Worm (Caenorhabditis elegans): ENCODE data around the gene T20G5.13.

T20G5.13 gene

ce11 chrIII:10186160-10186559, 15.0 kb downstream of the T20G5.13 start, which contains the start of gene unc-47:
Gene unc-47 (minus strand): TSS chrIII:10186260.
- TF ChIP-seq hpl-2 (GFP tag; optimal IDR thresholded peaks at IDR 0.05), result no peak
- no peak for TF ChIP-seq aly-2 (tag; optimal IDR thresholded peaks at IDR 0.05)
- no peak for TF ChIP-seq nhr-20 (tag; optimal IDR thresholded peaks at IDR 0.05)
- no peak for TF ChIP-seq lin-13 (GFP tag; optimal IDR thresholded peaks at IDR 0.05)
- no peak for TF ChIP-seq sup-37 (GFP tag; optimal IDR thresholded peaks at IDR 0.05)
- TF ChIP-seq ets-5 (GFP tag; IDR thresholded peaks at IDR 0.05), result no peak
- no peak for TF ChIP-seq nhr-77 (tag; optimal IDR thresholded peaks at IDR 0.05)
- TF ChIP-seq irx-1 (tag; optimal IDR thresholded peaks at IDR 0.05), result no peak
- TF ChIP-seq zag-1 (tag; optimal IDR thresholded peaks at IDR 0.05), result no peak
- no peak for TF ChIP-seq nhr-47 (tag; optimal IDR thresholded peaks at IDR 0.05)
- TF ChIP-seq unc-130 (tag; optimal IDR thresholded peaks at IDR 0.05), result no peak
- no peak for TF ChIP-seq fkh-8 (tag; optimal IDR thresholded peaks at IDR 0.05)
- TF ChIP-seq efl-3 (GFP tag; optimal IDR thresholded peaks at IDR 0.05), result no peak
- no peak for TF ChIP-seq grh-1 (GFP tag; IDR thresholded peaks at IDR 0.05)
- no peak for TF ChIP-seq lsy-2 (tag; optimal IDR thresholded peaks at IDR 0.05)
- no peak for TF ChIP-seq lin-35 (GFP tag; optimal IDR thresholded peaks at IDR 0.05)

DNA sequence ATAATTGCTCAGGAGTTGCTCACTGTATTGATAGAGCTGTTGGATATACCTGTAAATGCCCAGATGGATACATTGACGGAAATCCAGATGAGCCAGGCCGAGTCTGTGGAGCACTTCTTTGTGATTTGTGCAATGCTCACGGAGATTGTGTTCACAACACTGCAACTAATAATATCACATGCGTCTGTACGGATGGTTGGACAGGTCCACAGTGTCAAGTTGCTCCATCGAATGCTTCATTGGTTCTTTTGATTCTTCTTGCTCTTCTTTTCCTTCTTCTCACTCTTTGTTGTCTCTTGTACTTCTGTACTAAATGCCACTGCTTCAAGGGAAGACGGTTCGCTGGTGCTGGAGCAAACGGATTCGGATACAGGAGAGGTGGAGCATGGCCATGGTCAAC, 19.3 kb downstream of the T20G5.13 start:
- no peak for TF ChIP-seq ets-5 (GFP tag; IDR thresholded peaks at IDR 0.05)
- TF ChIP-seq fkh-8 (tag; optimal IDR thresholded peaks at IDR 0.05), result no peak
- TF ChIP-seq snu-23 (GFP tag; optimal IDR thresholded peaks at IDR 0.05), result no peak
- TF ChIP-seq C34B4.2 (tag; optimal IDR thresholded peaks at IDR 0.05), result no peak
- TF ChIP-seq ama-1 (optimal IDR thresholded peaks at IDR 0.05), result no peak
- TF ChIP-seq pqm-1 (tag; optimal IDR thresholded peaks at IDR 0.05), result no peak
- TF ChIP-seq lin-14 (GFP tag; optimal IDR thresholded peaks at IDR 0.05), result no peak
- no peak for TF ChIP-seq lin-39 (tag; optimal IDR thresholded peaks at IDR 0.05)
- TF ChIP-seq aly-2 (tag; optimal IDR thresholded peaks at IDR 0.05), result no peak
- TF ChIP-seq hlh-17 (GFP tag; optimal IDR thresholded peaks at IDR 0.05; ENCODE audit: borderline replicate concordance), result no peak
- no peak for TF ChIP-seq nhr-11 (tag; optimal IDR thresholded peaks at IDR 0.05)
- TF ChIP-seq tbx-2 (tag; optimal IDR thresholded peaks at IDR 0.05), result no peak
- no peak for TF ChIP-seq alr-1 (tag; optimal IDR thresholded peaks at IDR 0.05; ENCODE audit: borderline replicate concordance)
- no peak for TF ChIP-seq nhr-19 (GFP tag; conservative IDR thresholded peaks at IDR 0.05)
- TF ChIP-seq fos-1 (tag; optimal IDR thresholded peaks at IDR 0.05), result no peak
- TF ChIP-seq lsy-2 (tag; optimal IDR thresholded peaks at IDR 0.05), result no peak
- no peak for TF ChIP-seq ces-1 (GFP tag; optimal IDR thresholded peaks at IDR 0.05)
- TF ChIP-seq pax-3 (tag; optimal IDR thresholded peaks at IDR 0.05), result no peak
- TF ChIP-seq unc-86 (tag; optimal IDR thresholded peaks at IDR 0.05), result no peak

DNA sequence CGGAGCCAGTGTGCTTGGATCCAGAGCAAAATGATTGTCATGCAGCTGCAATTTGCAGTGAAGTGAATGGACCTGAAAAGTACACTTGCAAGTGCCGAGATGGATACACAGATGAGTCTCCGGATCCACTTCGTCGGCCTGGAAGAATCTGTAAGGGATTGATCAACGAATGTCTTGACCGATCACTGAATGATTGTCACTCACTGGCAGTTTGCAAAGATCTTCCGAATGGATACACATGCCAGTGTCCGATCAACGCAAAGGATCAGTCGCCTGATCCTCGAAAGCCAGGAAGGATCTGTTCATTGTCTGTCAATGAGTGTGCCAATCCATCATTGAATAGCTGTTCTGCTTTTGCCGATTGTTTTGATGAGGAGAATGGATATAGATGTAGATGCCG, 21.7 kb downstream of the T20G5.13 start:
- no peak for TF ChIP-seq ztf-4 (tag; optimal IDR thresholded peaks at IDR 0.05)
- no peak for TF ChIP-seq nhr-11 (tag; optimal IDR thresholded peaks at IDR 0.05)
- no peak for TF ChIP-seq ceh-90 (tag; optimal IDR thresholded peaks at IDR 0.05)
- TF ChIP-seq alr-1 (tag; optimal IDR thresholded peaks at IDR 0.05; ENCODE audit: borderline replicate concordance), result no peak
- no peak for TF ChIP-seq lir-3 (tag; optimal IDR thresholded peaks at IDR 0.05; ENCODE audit: poor library complexity)
- no peak for TF ChIP-seq nhr-20 (tag; optimal IDR thresholded peaks at IDR 0.05)
- no peak for TF ChIP-seq sox-4 (tag; optimal IDR thresholded peaks at IDR 0.05)
- no peak for TF ChIP-seq lin-13 (GFP tag; optimal IDR thresholded peaks at IDR 0.05)
- TF ChIP-seq isw-1 (GFP tag; IDR thresholded peaks at IDR 0.05), result no peak

DNA sequence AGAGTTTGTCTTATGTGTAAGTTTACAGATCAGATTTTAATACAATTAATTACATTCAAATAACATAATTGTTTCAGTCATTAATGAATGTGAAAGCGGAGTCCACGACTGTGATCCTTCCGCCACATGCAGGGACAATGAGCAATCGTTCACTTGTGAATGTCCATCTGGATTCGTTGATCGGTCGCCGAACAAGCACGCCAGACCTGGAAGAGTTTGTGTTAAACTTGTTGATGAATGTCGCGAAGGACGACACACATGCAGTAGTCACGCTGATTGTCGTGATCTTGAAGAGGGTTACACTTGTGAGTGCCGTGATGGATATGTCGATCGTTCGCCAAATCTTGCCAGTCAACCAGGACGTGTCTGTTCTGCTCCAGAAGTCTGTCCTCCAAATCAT, 22.6 kb downstream of the T20G5.13 start:
- no peak for TF ChIP-seq aha-1 (tag; optimal IDR thresholded peaks at IDR 0.05)
- no peak for TF ChIP-seq C16A3.4 (tag; optimal IDR thresholded peaks at IDR 0.05)
- TF ChIP-seq fos-1 (tag; optimal IDR thresholded peaks at IDR 0.05), result no peak
- no peak for TF ChIP-seq lin-39 (tag; optimal IDR thresholded peaks at IDR 0.05)
- TF ChIP-seq egl-27 (tag; optimal IDR thresholded peaks at IDR 0.05), result no peak
- TF ChIP-seq fkh-4 (tag; optimal IDR thresholded peaks at IDR 0.05; ENCODE audit: borderline replicate concordance), result no peak
- TF ChIP-seq C04F5.9 (tag; optimal IDR thresholded peaks at IDR 0.05), result no peak

All from whole organism, L1 larva.